Worm (Caenorhabditis elegans) whole organism, L1 larva: ENCODE results near the gene srw-23.
A peak's percentile ranks its signal among the peaks of the same experiment; 100 is the strongest.

Source experiments
- C04F5.9 ChIP-seq: sonication (generic microtip); optimal IDR thresholded peaks from 2 replicates; lab custom pipeline; 2016; ENCODE audit warnings: missing genetic modification characterization, missing compliant biosample characterization
- Y116A8C.19 ChIP-seq: sonication (generic microtip); optimal IDR thresholded peaks from 2 replicates; lab custom pipeline; 2016; ENCODE audit warnings: missing compliant biosample characterization, missing genetic modification characterization, borderline replicate concordance
- aly-2 ChIP-seq: fragments of 150-350 bp; optimal IDR thresholded peaks from 2 replicates; lab custom pipeline; 2014; ENCODE audit warnings: missing biosample characterization, missing genetic modification characterization
- ces-1 ChIP-seq: fragments of 150-350 bp; optimal IDR thresholded peaks from 2 replicates; lab custom pipeline; 2014; ENCODE audit warnings: missing biosample characterization, missing genetic modification reagents, missing genetic modification characterization
- dpl-1 ChIP-seq, 3 experiments: fragments of 150-350 bp in 2 of 3; sonication (generic microtip) in 1 of 3; optimal IDR thresholded peaks; 2 replicates each; lab custom pipeline; 2014 to 2017; ENCODE audit warnings: missing biosample characterization in 3 of 3, missing genetic modification characterization in 3 of 3, missing genetic modification reagents in 3 of 3
- efl-1 ChIP-seq, 4 experiments: fragments of 150-350 bp; optimal IDR thresholded peaks in 3 of 4; peaks in 1 of 4; 1 replicate in 1 of 4; 2 replicates in 3 of 4; lab custom pipeline; 2014; ENCODE audit warnings: missing biosample characterization in 2 of 4, missing genetic modification characterization in 2 of 4, missing genetic modification reagents in 2 of 4
- elt-2 ChIP-seq: sonication (generic microtip); optimal IDR thresholded peaks from 2 replicates; lab custom pipeline; 2016; ENCODE audit warnings: missing genetic modification characterization, mild to moderate bottlenecking, inconsistent platforms, missing compliant biosample characterization, missing genetic modification reagents
- fkh-4 ChIP-seq: sonication (generic microtip); optimal IDR thresholded peaks from 2 replicates; lab custom pipeline; 2016; ENCODE audit warnings: missing compliant biosample characterization, missing genetic modification characterization, borderline replicate concordance
- fkh-8 ChIP-seq: sonication (generic microtip); optimal IDR thresholded peaks from 2 replicates; lab custom pipeline; 2016; ENCODE audit warnings: mild to moderate bottlenecking, missing genetic modification characterization, missing compliant biosample characterization
- grh-1 ChIP-seq: fragments of 200-800 bp; sonication (Bioruptor generic); IDR thresholded peaks from 2 replicates; pipeline ENCODE4 v1.3.6; 2022; ENCODE audit warnings: missing genetic modification reagents, missing genetic modification characterization, missing compliant biosample characterization
- hlh-17 ChIP-seq: fragments of 200-800 bp; sonication (Bioruptor generic); optimal IDR thresholded peaks from 2 replicates; lab custom pipeline; 2018; ENCODE audit warnings: missing genetic modification characterization, mild to moderate bottlenecking, missing compliant biosample characterization, moderate library complexity, borderline replicate concordance
- lin-39 ChIP-seq: fragments of 150-350 bp; optimal IDR thresholded peaks from 2 replicates; lab custom pipeline; 2014; ENCODE audit warnings: missing biosample characterization, missing genetic modification reagents, missing genetic modification characterization
- lir-3 ChIP-seq: sonication (generic microtip); optimal IDR thresholded peaks from 2 replicates; lab custom pipeline; 2016; ENCODE audit warnings: mild to moderate bottlenecking, missing genetic modification characterization, moderate library complexity, missing compliant biosample characterization; ENCODE audit not compliant: poor library complexity
- lsy-2 ChIP-seq, 2 experiments: fragments of 150-350 bp; optimal IDR thresholded peaks; 2 replicates each; lab custom pipeline; 2014; ENCODE audit warnings: missing biosample characterization in 2 of 2, missing genetic modification characterization in 2 of 2
- mef-2 ChIP-seq: fragments of 150-350 bp; optimal IDR thresholded peaks from 2 replicates; lab custom pipeline; 2014; ENCODE audit warnings: missing biosample characterization, missing genetic modification characterization
- nhr-77 ChIP-seq: fragments of 150-350 bp; optimal IDR thresholded peaks from 2 replicates; lab custom pipeline; 2014; ENCODE audit warnings: missing biosample characterization, missing genetic modification characterization
- pqm-1 ChIP-seq: sonication (generic microtip); optimal IDR thresholded peaks from 3 replicates; lab custom pipeline; 2017; ENCODE audit warnings: missing biosample characterization, missing genetic modification characterization
- sox-4 ChIP-seq: sonication (generic microtip); optimal IDR thresholded peaks from 2 replicates; lab custom pipeline; 2016; ENCODE audit warnings: missing genetic modification characterization, missing compliant biosample characterization
- swsn-7 ChIP-seq: sonication (generic microtip); optimal IDR thresholded peaks from 2 replicates; lab custom pipeline; 2016; ENCODE audit warnings: missing genetic modification characterization, missing compliant biosample characterization
- unc-30 ChIP-seq: sonication (generic microtip); optimal IDR thresholded peaks from 2 replicates; lab custom pipeline; 2017; ENCODE audit warnings: missing biosample characterization, missing genetic modification characterization
- unc-86 ChIP-seq: sonication (generic microtip); optimal IDR thresholded peaks from 2 replicates; lab custom pipeline; 2016; ENCODE audit warnings: missing genetic modification characterization, missing compliant biosample characterization
- unc-98 ChIP-seq: fragments of 200-800 bp; sonication (Bioruptor generic); IDR thresholded peaks from 2 replicates; pipeline ENCODE4 v1.3.6; 2022; ENCODE audit warnings: missing genetic modification characterization, missing compliant biosample characterization
- vab-15 ChIP-seq: sonication (generic microtip); optimal IDR thresholded peaks from 2 replicates; lab custom pipeline; 2017; ENCODE audit warnings: missing genotype, mild to moderate bottlenecking, missing genetic modification characterization, missing compliant biosample characterization
- ztf-4 ChIP-seq: fragments of 150-350 bp; optimal IDR thresholded peaks from 2 replicates; lab custom pipeline; 2014; ENCODE audit warnings: missing biosample characterization, missing genetic modification characterization

The srw-23 gene

DNA sequence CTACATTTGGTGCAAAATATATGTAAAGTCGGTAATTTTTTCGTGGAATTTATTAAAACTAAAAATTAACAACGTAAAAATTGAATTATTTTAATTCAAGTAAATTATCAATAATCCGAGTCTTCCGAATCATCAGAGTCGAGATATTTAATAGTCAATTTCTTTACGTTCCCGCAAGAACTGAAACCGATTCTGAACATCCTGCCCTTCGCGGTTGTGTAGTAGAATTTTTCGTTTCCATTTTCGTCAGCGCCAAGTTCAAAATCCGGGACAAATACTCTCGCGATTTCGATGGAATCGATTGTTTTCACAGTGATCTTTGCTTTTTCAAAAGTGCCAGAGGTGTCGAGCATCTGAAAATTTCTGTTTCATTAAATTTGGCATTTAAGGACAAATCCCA is 45.9 kb downstream of the srw-23 start:
- TF ChIP-seq grh-1 (GFP tag; lab: Robert Waterston, UW) (no peak), sox-4 (tag; lab: Kevin White, UChicago) (no peak), efl-1 (optimal IDR thresholded peaks at IDR 0.05; lab: Kevin White, UChicago) (no peak), efl-1 (GFP tag; optimal IDR thresholded peaks at IDR 0.05 in 1 of 2; lab: Kevin White, UChicago) (peak in 1 of 2 experiments; percentile 44), pqm-1 (tag; lab: Kevin White, UChicago) (no peak), fkh-8 (tag; lab: Kevin White, UChicago) (no peak), Y116A8C.19 (tag; lab: Kevin White, UChicago) (no peak), elt-2 (tag; lab: Kevin White, UChicago) (no peak), fkh-4 (no peak)
- TF ChIP-seq, all 84 proteins: peak for 1

DNA sequence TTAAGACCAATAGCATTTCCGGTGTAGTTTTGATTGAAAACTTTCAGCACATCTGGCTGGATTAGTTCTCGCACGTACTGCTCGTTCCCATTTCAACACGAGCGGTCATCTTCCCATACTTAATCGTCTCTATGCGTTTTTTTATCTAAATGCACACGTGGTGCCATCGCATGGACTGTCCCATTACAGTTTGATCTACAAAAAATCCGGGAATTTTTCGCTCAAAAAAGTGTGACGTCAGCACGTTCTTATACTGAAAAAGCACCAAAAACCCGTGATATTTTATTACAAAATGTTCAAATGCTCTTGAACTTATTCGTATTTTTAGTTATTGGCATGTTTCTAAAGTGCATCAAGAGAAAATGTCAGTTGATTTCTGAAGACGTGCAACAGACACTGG is 48.2 kb downstream of the srw-23 start, which contains the start of gene Y102A5C.4:
Gene Y102A5C.4, plus strand, starts transcription at position 301 of the 400 bp plus-strand sequence.
- TF ChIP-seq aly-2 (tag; lab: Kevin White, UChicago) = no peak
- no peak for TF ChIP-seq unc-98 (GFP tag; lab: Robert Waterston, UW)
- TF ChIP-seq lin-39 (tag; lab: Kevin White, UChicago) = no peak
- no peak for TF ChIP-seq ces-1
- TF ChIP-seq ztf-4 (tag; lab: Kevin White, UChicago) = no peak
- TF ChIP-seq C04F5.9 (tag; lab: Kevin White, UChicago) = no peak
- no peak for TF ChIP-seq grh-1 (GFP tag; lab: Robert Waterston, UW)
- no peak for TF ChIP-seq dpl-1 (GFP tag; optimal IDR thresholded peaks at IDR 0.05; lab: Kevin White, UChicago)
- TF ChIP-seq fkh-8 (tag; lab: Kevin White, UChicago) = no peak
- TF ChIP-seq unc-86 (tag; lab: Kevin White, UChicago) = no peak
- no peak for TF ChIP-seq lir-3 (tag; lab: Kevin White, UChicago)
- no peak for TF ChIP-seq elt-2 (tag; lab: Kevin White, UChicago)
- no peak for TF ChIP-seq efl-1 (optimal IDR thresholded peaks at IDR 0.05; lab: Kevin White, UChicago)
- TF ChIP-seq efl-1 (GFP tag; optimal IDR thresholded peaks at IDR 0.05 in 1 of 2; lab: Kevin White, UChicago) = no peak
- TF ChIP-seq lsy-2 (tag; optimal IDR thresholded peaks at IDR 0.05; lab: Kevin White, UChicago) = no peak
- TF ChIP-seq swsn-7 = no peak
- TF ChIP-seq nhr-77 (tag; lab: Kevin White, UChicago) = no peak
- TF ChIP-seq hlh-17 (GFP tag; lab: Kevin White, UChicago) = no peak
- no peak for TF ChIP-seq vab-15 (tag; lab: Kevin White, UChicago)
- TF ChIP-seq mef-2 (tag; lab: Kevin White, UChicago) = no peak
- TF ChIP-seq unc-30 = no peak
